Worm (Caenorhabditis elegans) whole organism, L1 larva: Measurements from ENCODE around the gene K07C5.3.

Experiments used
- C04F5.9 ChIP-seq: sonication (generic microtip); optimal IDR thresholded peaks from 2 replicates; lab custom pipeline; 2016; ENCODE audit warnings: missing genetic modification characterization, missing compliant biosample characterization
- aha-1 ChIP-seq: fragments of 150-350 bp; optimal IDR thresholded peaks from 2 replicates; lab custom pipeline; 2014; ENCODE audit warnings: missing biosample characterization, missing genetic modification characterization
- alr-1 ChIP-seq: fragments of 200-800 bp; sonication (Bioruptor generic); optimal IDR thresholded peaks from 2 replicates; lab custom pipeline; 2018; ENCODE audit warnings: borderline replicate concordance, mild to moderate bottlenecking, missing genetic modification characterization, missing compliant biosample characterization
- ama-1 ChIP-seq: fragments of 150-350 bp; optimal IDR thresholded peaks from 2 replicates; lab custom pipeline; 2014
- ceh-63 ChIP-seq: fragments of 200-800 bp; sonication (Bioruptor generic); optimal IDR thresholded peaks from 2 replicates; lab custom pipeline; 2018; ENCODE audit warnings: mild to moderate bottlenecking, missing genetic modification characterization, missing compliant biosample characterization
- ceh-82 ChIP-seq, 3 experiments: fragments of 150-350 bp in 1 of 3; sonication (generic microtip) in 2 of 3; optimal IDR thresholded peaks; 2 replicates each; lab custom pipeline; 2014 to 2017; ENCODE audit warnings: missing biosample characterization in 3 of 3, missing genetic modification characterization in 3 of 3
- ceh-88 ChIP-seq: fragments of 200-800 bp; sonication (Bioruptor generic); IDR thresholded peaks from 2 replicates; pipeline ENCODE4 v1.3.6; 2022; ENCODE audit warnings: missing genetic modification characterization, missing compliant biosample characterization
- ceh-90 ChIP-seq: sonication (generic microtip); optimal IDR thresholded peaks from 2 replicates; lab custom pipeline; 2016; ENCODE audit warnings: missing genetic modification characterization, missing compliant biosample characterization
- dpl-1 ChIP-seq, 3 experiments: fragments of 150-350 bp in 2 of 3; sonication (generic microtip) in 1 of 3; optimal IDR thresholded peaks; 2 replicates each; lab custom pipeline; 2014 to 2017; ENCODE audit warnings: missing biosample characterization in 3 of 3, missing genetic modification characterization in 3 of 3, missing genetic modification reagents in 3 of 3
- efl-1 ChIP-seq, 4 experiments: fragments of 150-350 bp; optimal IDR thresholded peaks in 3 of 4; peaks in 1 of 4; 1 replicate in 1 of 4; 2 replicates in 3 of 4; lab custom pipeline; 2014; ENCODE audit warnings: missing biosample characterization in 2 of 4, missing genetic modification characterization in 2 of 4, missing genetic modification reagents in 2 of 4
- efl-3 ChIP-seq: fragments of 200-800 bp; sonication (Bioruptor generic); optimal IDR thresholded peaks from 2 replicates; lab custom pipeline; 2018; ENCODE audit warnings: mild to moderate bottlenecking, missing genetic modification characterization, missing compliant biosample characterization
- elt-2 ChIP-seq: sonication (generic microtip); optimal IDR thresholded peaks from 2 replicates; lab custom pipeline; 2016; ENCODE audit warnings: missing genetic modification characterization, mild to moderate bottlenecking, inconsistent platforms, missing compliant biosample characterization, missing genetic modification reagents
- elt-3 ChIP-seq, 6 experiments: fragments of 150-350 bp in 1 of 6; sonication (generic microtip); optimal IDR thresholded peaks; 2 replicates each; lab custom pipeline; 2017 to 2018; ENCODE audit warnings: missing biosample characterization in 6 of 6, missing genetic modification characterization in 6 of 6, inconsistent platforms in 1 of 6
- ets-5 ChIP-seq: fragments of 200-800 bp; sonication (Bioruptor generic); IDR thresholded peaks from 2 replicates; pipeline ENCODE4 v1.3.6; 2022; ENCODE audit warnings: missing genetic modification characterization, missing compliant biosample characterization
- fkh-4 ChIP-seq: sonication (generic microtip); optimal IDR thresholded peaks from 2 replicates; lab custom pipeline; 2016; ENCODE audit warnings: missing compliant biosample characterization, missing genetic modification characterization, borderline replicate concordance
- fos-1 ChIP-seq: fragments of 150-350 bp; optimal IDR thresholded peaks from 2 replicates; lab custom pipeline; 2014; ENCODE audit warnings: missing biosample characterization, missing genetic modification characterization
- hlh-4 ChIP-seq: sonication (generic microtip); optimal IDR thresholded peaks from 2 replicates; lab custom pipeline; 2016; ENCODE audit warnings: mild to moderate bottlenecking, missing genetic modification characterization, missing compliant biosample characterization
- hpl-2 ChIP-seq: fragments of 150-350 bp; optimal IDR thresholded peaks from 2 replicates; lab custom pipeline; 2014; ENCODE audit warnings: missing biosample characterization, missing genetic modification reagents, missing genetic modification characterization
- irx-1 ChIP-seq: sonication (generic microtip); optimal IDR thresholded peaks from 2 replicates; lab custom pipeline; 2016; ENCODE audit warnings: missing genetic modification characterization, missing compliant biosample characterization
- lir-3 ChIP-seq: sonication (generic microtip); optimal IDR thresholded peaks from 2 replicates; lab custom pipeline; 2016; ENCODE audit warnings: mild to moderate bottlenecking, missing genetic modification characterization, moderate library complexity, missing compliant biosample characterization; ENCODE audit not compliant: poor library complexity
- mab-9 ChIP-seq: fragments of 200-800 bp; sonication (Bioruptor generic); IDR thresholded peaks from 2 replicates; pipeline ENCODE4 v1.3.6; 2022; ENCODE audit warnings: missing genetic modification reagents, missing genetic modification characterization, missing compliant biosample characterization
- mef-2 ChIP-seq: fragments of 150-350 bp; optimal IDR thresholded peaks from 2 replicates; lab custom pipeline; 2014; ENCODE audit warnings: missing biosample characterization, missing genetic modification characterization
- mep-1 ChIP-seq: fragments of 150-350 bp; optimal IDR thresholded peaks from 2 replicates; lab custom pipeline; 2014; ENCODE audit warnings: missing biosample characterization, missing genetic modification characterization
- nhr-19 ChIP-seq: fragments of 200-800 bp; sonication (Bioruptor generic); conservative IDR thresholded peaks from 2 replicates; pipeline ENCODE4 v1.3.6; 2022; ENCODE audit warnings: missing genetic modification characterization, missing compliant biosample characterization
- nhr-20 ChIP-seq: sonication (generic microtip); optimal IDR thresholded peaks from 2 replicates; lab custom pipeline; 2016; ENCODE audit warnings: mild to moderate bottlenecking, missing genetic modification characterization, missing compliant biosample characterization
- nhr-237 ChIP-seq: fragments of 150-350 bp; optimal IDR thresholded peaks from 2 replicates; lab custom pipeline; 2014; ENCODE audit warnings: missing biosample characterization, missing genetic modification characterization
- nhr-71 ChIP-seq: sonication (generic microtip); optimal IDR thresholded peaks from 2 replicates; lab custom pipeline; 2016; ENCODE audit warnings: mild to moderate bottlenecking, missing genetic modification characterization, moderate library complexity, missing compliant biosample characterization
- nhr-76 ChIP-seq: sonication (generic microtip); optimal IDR thresholded peaks from 2 replicates; lab custom pipeline; 2017; ENCODE audit warnings: missing biosample characterization, missing genetic modification characterization
- nhr-77 ChIP-seq: fragments of 150-350 bp; optimal IDR thresholded peaks from 2 replicates; lab custom pipeline; 2014; ENCODE audit warnings: missing biosample characterization, missing genetic modification characterization
- nhr-84 ChIP-seq: sonication (generic microtip); optimal IDR thresholded peaks from 2 replicates; lab custom pipeline; 2017; ENCODE audit warnings: missing biosample characterization, missing genetic modification characterization
- nhr-85 ChIP-seq: sonication (generic microtip); peaks from one replicate; lab custom pipeline; 2016; ENCODE audit warnings: missing genetic modification characterization, inconsistent platforms, missing compliant biosample characterization
- nhr-90 ChIP-seq: sonication (generic microtip); optimal IDR thresholded peaks from 2 replicates; lab custom pipeline; 2016; ENCODE audit warnings: mild to moderate bottlenecking, missing genetic modification characterization, missing compliant biosample characterization; ENCODE audit not compliant: poor library complexity
- pax-3 ChIP-seq: fragments of 200-800 bp; sonication (Bioruptor generic); optimal IDR thresholded peaks from 2 replicates; lab custom pipeline; 2018; ENCODE audit warnings: mild to moderate bottlenecking, missing genetic modification characterization, moderate library complexity, missing compliant biosample characterization
- skn-1 ChIP-seq: fragments of 150-350 bp; optimal IDR thresholded peaks from 2 replicates; lab custom pipeline; 2014; ENCODE audit warnings: missing biosample characterization, missing genetic modification characterization
- snpc-4 ChIP-seq: fragments of 150-350 bp; optimal IDR thresholded peaks from 2 replicates; lab custom pipeline; 2014; ENCODE audit warnings: missing biosample characterization, missing genetic modification characterization
- snu-23 ChIP-seq: sonication (generic microtip); optimal IDR thresholded peaks from 2 replicates; lab custom pipeline; 2016; ENCODE audit warnings: missing genetic modification characterization, missing compliant biosample characterization
- sox-4 ChIP-seq: sonication (generic microtip); optimal IDR thresholded peaks from 2 replicates; lab custom pipeline; 2016; ENCODE audit warnings: missing genetic modification characterization, missing compliant biosample characterization
- sup-37 ChIP-seq: fragments of 200-800 bp; sonication (Bioruptor generic); optimal IDR thresholded peaks from 2 replicates; lab custom pipeline; 2018; ENCODE audit warnings: mild to moderate bottlenecking, missing genetic modification characterization, missing compliant biosample characterization
- swsn-7 ChIP-seq: sonication (generic microtip); optimal IDR thresholded peaks from 2 replicates; lab custom pipeline; 2016; ENCODE audit warnings: missing genetic modification characterization, missing compliant biosample characterization
- tlp-1 ChIP-seq: fragments of 150-350 bp; optimal IDR thresholded peaks from 2 replicates; lab custom pipeline; 2014; ENCODE audit warnings: missing biosample characterization, missing genetic modification characterization
- unc-130 ChIP-seq: fragments of 150-350 bp; optimal IDR thresholded peaks from 2 replicates; lab custom pipeline; 2017; ENCODE audit warnings: missing biosample characterization, missing genetic modification characterization, inconsistent platforms
- unc-86 ChIP-seq: sonication (generic microtip); optimal IDR thresholded peaks from 2 replicates; lab custom pipeline; 2016; ENCODE audit warnings: missing genetic modification characterization, missing compliant biosample characterization
- unc-98 ChIP-seq: fragments of 200-800 bp; sonication (Bioruptor generic); IDR thresholded peaks from 2 replicates; pipeline ENCODE4 v1.3.6; 2022; ENCODE audit warnings: missing genetic modification characterization, missing compliant biosample characterization
- vab-15 ChIP-seq: sonication (generic microtip); optimal IDR thresholded peaks from 2 replicates; lab custom pipeline; 2017; ENCODE audit warnings: missing genotype, mild to moderate bottlenecking, missing genetic modification characterization, missing compliant biosample characterization
- xbp-1 ChIP-seq: sonication (generic microtip); optimal IDR thresholded peaks from 2 replicates; lab custom pipeline; 2016; ENCODE audit warnings: missing genetic modification characterization, missing compliant biosample characterization
- zip-4 ChIP-seq: fragments of 200-800 bp; sonication (Bioruptor generic); optimal IDR thresholded peaks from 2 replicates; lab custom pipeline; 2018; ENCODE audit warnings: mild to moderate bottlenecking, missing genetic modification characterization, moderate library complexity, missing compliant biosample characterization
- ztf-11 ChIP-seq, 2 experiments: sonication (generic microtip); optimal IDR thresholded peaks; 2 replicates each; lab custom pipeline; 2016 to 2017; ENCODE audit warnings: missing genetic modification characterization in 2 of 2, missing biosample characterization in 1 of 2, missing compliant biosample characterization in 1 of 2

Gene K07C5.3

ce11 chrV:10341905-10342328, 915 bp upstream of the K07C5.3 start, which contains the start of gene K07C5.13 (continued):
- TF ChIP-seq xbp-1 (tag; lab: Kevin White, UChicago), result peak; percentile 80
- peak; percentile 88 for TF ChIP-seq swsn-7 (tag; lab: Kevin White, UChicago)
- TF ChIP-seq nhr-71 (tag; lab: Kevin White, UChicago), result peak; percentile 86
- TF ChIP-seq unc-98 (GFP tag; lab: Robert Waterston, UW), result peak; percentile 73
- TF ChIP-seq nhr-85, result peak; percentile 85

- TF ChIP-seq efl-1 (optimal IDR thresholded peaks at IDR 0.05; lab: Kevin White, UChicago), result no peak
- TF ChIP-seq efl-1 (GFP tag; optimal IDR thresholded peaks at IDR 0.05 in 1 of 2; lab: Kevin White, UChicago), result peak in 1 of 2 experiments; percentile 33
- TF ChIP-seq unc-86 (tag; lab: Kevin White, UChicago), result no peak
- no peak for TF ChIP-seq nhr-237 (tag; lab: Kevin White, UChicago)
- TF ChIP-seq mab-9, result no peak
- TF ChIP-seq dpl-1 (GFP tag; optimal IDR thresholded peaks at IDR 0.05; lab: Kevin White, UChicago), result no peak
Measured at ce11 chrV:10350054-10350453, 7.2 kb downstream of the K07C5.3 start, which contains the start of gene K07C5.9. K07C5.9 (minus strand) TSS chrV:10350154.

- TF ChIP-seq ztf-11 (tag; optimal IDR thresholded peaks at IDR 0.05; lab: Kevin White, UChicago), result peak in 1 of 2 experiments; percentile 86
- peak; percentile 85 for TF ChIP-seq unc-130
- TF ChIP-seq ets-5 (GFP tag; lab: Robert Waterston, UW), result no peak
- peak; percentile 75 for TF ChIP-seq ceh-90
- no peak for TF ChIP-seq aha-1
- TF ChIP-seq sup-37 (GFP tag; lab: Kevin White, UChicago), result no peak
- TF ChIP-seq ceh-82 (tag; optimal IDR thresholded peaks at IDR 0.05; lab: Kevin White, UChicago), result peak; percentile 72 to 82 (median 73)
- TF ChIP-seq lir-3 (tag; lab: Kevin White, UChicago), result peak; percentile 88
- no peak for TF ChIP-seq nhr-76
- no peak for TF ChIP-seq nhr-84
- TF ChIP-seq nhr-71 (tag; lab: Kevin White, UChicago), result peak; percentile 93
- TF ChIP-seq ceh-63 (GFP tag; lab: Kevin White, UChicago), result no peak
- TF ChIP-seq skn-1 (tag; lab: Kevin White, UChicago), result peak; percentile 75
- TF ChIP-seq nhr-19 (GFP tag; lab: Robert Waterston, UW), result peak; percentile 84
- TF ChIP-seq unc-98 (GFP tag; lab: Robert Waterston, UW), result no peak
- TF ChIP-seq elt-3 (tag; optimal IDR thresholded peaks at IDR 0.05; lab: Kevin White, UChicago), result peak in 2 of 6 experiments; percentile 44 to 47
- peak; percentile 92 for TF ChIP-seq snu-23 (GFP tag; lab: Kevin White, UChicago)
- no peak for TF ChIP-seq hlh-4 (tag; lab: Kevin White, UChicago)
- peak; percentile 44 for TF ChIP-seq fos-1
- TF ChIP-seq fkh-4 (tag; lab: Kevin White, UChicago), result peak; percentile 43
- TF ChIP-seq efl-3, result peak; percentile 43
- peak; percentile 74 for TF ChIP-seq C04F5.9 (tag; lab: Kevin White, UChicago)
- no peak for TF ChIP-seq tlp-1 (tag; lab: Kevin White, UChicago)
- TF ChIP-seq alr-1 (tag; lab: Kevin White, UChicago), result no peak
- TF ChIP-seq elt-2, result peak; percentile 58
- no peak for TF ChIP-seq vab-15 (tag; lab: Kevin White, UChicago)
- TF ChIP-seq nhr-85, result peak; percentile 87
- no peak for TF ChIP-seq ama-1 (lab: Kevin White, UChicago)
- TF ChIP-seq mef-2 (tag; lab: Kevin White, UChicago), result no peak
- TF ChIP-seq nhr-77 (tag; lab: Kevin White, UChicago), result peak; percentile 37
- TF ChIP-seq snpc-4 (tag; lab: Kevin White, UChicago), result peak; percentile 69
- peak; percentile 90 for TF ChIP-seq nhr-90
- peak; percentile 78 for TF ChIP-seq irx-1 (tag; lab: Kevin White, UChicago)
- TF ChIP-seq mab-9, result peak; percentile 62
- peak; percentile 47 for TF ChIP-seq zip-4 (GFP tag; lab: Kevin White, UChicago)
- peak; percentile 28 for TF ChIP-seq nhr-237 (tag; lab: Kevin White, UChicago)
- TF ChIP-seq hpl-2 (GFP tag; lab: Kevin White, UChicago), result peak; percentile 0
- TF ChIP-seq pax-3, result peak; percentile 49
- peak; percentile 85 for TF ChIP-seq sox-4 (tag; lab: Kevin White, UChicago)
- peak; percentile 97 for TF ChIP-seq mep-1 (tag; lab: Kevin White, UChicago)
- TF ChIP-seq ceh-88 (GFP tag; lab: Robert Waterston, UW), result no peak; the same call in 1 of the 2 replicates
- peak; percentile 91 for TF ChIP-seq nhr-20
Measured at ce11 chrV:10352928-10353427, 10.1 kb downstream of the K07C5.3 start, which contains the start of gene nol-56. nol-56 (minus strand) TSS chrV:10352978.
